Worm (Caenorhabditis elegans) whole organism, L3 larva: ENCODE measurements around the gene T05A8.11.

Source experiments
- mdl-1 ChIP-seq: fragments of 150-350 bp; optimal IDR thresholded peaks from 2 replicates; lab custom pipeline; 2014; ENCODE audit warnings: missing biosample characterization, missing genetic modification characterization
- nfya-1 ChIP-seq: sonication (generic microtip); optimal IDR thresholded peaks from 2 replicates; lab custom pipeline; 2017; ENCODE audit warnings: missing genetic modification characterization, mild to moderate bottlenecking, missing compliant biosample characterization, antibody characterized with exemption, moderate library complexity; ENCODE audit not compliant: insufficient read depth
- nhr-12 ChIP-seq: fragments of 150-350 bp; optimal IDR thresholded peaks from 2 replicates; lab custom pipeline; 2014; ENCODE audit warnings: missing biosample characterization, missing genetic modification characterization
- pha-4 ChIP-seq: fragments of 150-350 bp; optimal IDR thresholded peaks from 2 replicates; lab custom pipeline; 2014; ENCODE audit warnings: missing biosample characterization, missing genetic modification reagents, missing genetic modification characterization
- pqm-1 ChIP-seq: fragments of 150-350 bp; optimal IDR thresholded peaks from 2 replicates; lab custom pipeline; 2017; ENCODE audit warnings: missing biosample characterization, missing genetic modification characterization, inconsistent platforms
- skn-1 ChIP-seq: fragments of 150-350 bp; optimal IDR thresholded peaks from 2 replicates; lab custom pipeline; 2014; ENCODE audit warnings: missing biosample characterization, missing genetic modification characterization

- TF ChIP-seq nfya-1 (tag; lab: Kevin White, UChicago), result no peak
- no peak for TF ChIP-seq skn-1 (tag; lab: Kevin White, UChicago)
- no peak for TF ChIP-seq pha-4 (tag; lab: Kevin White, UChicago)
- TF ChIP-seq nhr-12 (tag; lab: Kevin White, UChicago), result no peak
- TF ChIP-seq pqm-1, result no peak
- no peak for TF ChIP-seq mdl-1 (tag; lab: Kevin White, UChicago)
These were observed 30.9 kb upstream of the T05A8.11 start for ce11 chrII:2756351-2756750.
